Worm (Caenorhabditis elegans) whole organism, L1 larva: ENCODE measurements around the gene F40H3.2.

Experiments used
- ceh-63 ChIP-seq: fragments of 200-800 bp; sonication (Bioruptor generic); optimal IDR thresholded peaks from 2 replicates; lab custom pipeline; 2018; ENCODE audit warnings: mild to moderate bottlenecking, missing genetic modification characterization, missing compliant biosample characterization
- ceh-82 ChIP-seq, 3 experiments: fragments of 150-350 bp in 1 of 3; sonication (generic microtip) in 2 of 3; optimal IDR thresholded peaks; 2 replicates each; lab custom pipeline; 2014 to 2017; ENCODE audit warnings: missing biosample characterization in 3 of 3, missing genetic modification characterization in 3 of 3
- fkh-8 ChIP-seq: sonication (generic microtip); optimal IDR thresholded peaks from 2 replicates; lab custom pipeline; 2016; ENCODE audit warnings: mild to moderate bottlenecking, missing genetic modification characterization, missing compliant biosample characterization
- fos-1 ChIP-seq: fragments of 150-350 bp; optimal IDR thresholded peaks from 2 replicates; lab custom pipeline; 2014; ENCODE audit warnings: missing biosample characterization, missing genetic modification characterization
- nhr-237 ChIP-seq: fragments of 150-350 bp; optimal IDR thresholded peaks from 2 replicates; lab custom pipeline; 2014; ENCODE audit warnings: missing biosample characterization, missing genetic modification characterization
- nhr-28 ChIP-seq: fragments of 150-350 bp; optimal IDR thresholded peaks from 2 replicates; lab custom pipeline; 2014; ENCODE audit warnings: missing biosample characterization, missing genetic modification characterization
- nhr-47 ChIP-seq: sonication (generic microtip); optimal IDR thresholded peaks from 2 replicates; lab custom pipeline; 2016; ENCODE audit warnings: mild to moderate bottlenecking, missing genetic modification characterization, moderate library complexity, missing compliant biosample characterization

DNA sequence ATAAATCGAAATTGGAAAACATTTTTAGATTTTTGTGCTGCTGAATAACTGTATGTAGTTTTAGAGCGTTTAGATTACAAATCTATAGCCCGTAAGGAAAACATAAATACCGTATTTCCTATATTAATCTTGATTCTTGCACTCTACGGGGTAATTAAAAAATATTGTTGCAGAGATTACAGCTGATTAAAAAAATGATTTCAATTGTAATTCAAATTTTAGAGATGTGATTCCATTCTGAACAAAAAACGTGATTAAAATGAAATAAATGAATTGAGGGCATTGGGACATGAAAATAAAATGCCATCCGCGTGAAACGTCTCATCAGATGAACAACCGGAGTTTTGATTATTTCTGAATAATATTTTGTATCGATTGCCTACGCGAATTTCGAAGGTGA lies 19.0 kb downstream of the F40H3.2 start, which contains the start of gene cpb-2:
- TF ChIP-seq nhr-47 (tag; lab: Kevin White, UChicago) (no peak), nhr-237 (tag; lab: Kevin White, UChicago) (no peak), nhr-28 (tag; lab: Kevin White, UChicago) (no peak), ceh-63 (GFP tag; lab: Kevin White, UChicago) (no peak), ceh-82 (tag; optimal IDR thresholded peaks at IDR 0.05; lab: Kevin White, UChicago) (no peak), fos-1 (tag; lab: Kevin White, UChicago) (no peak), fkh-8 (tag; lab: Kevin White, UChicago) (no peak)
